Worm (Caenorhabditis elegans) whole organism, late embryonic: ENCODE measurements around the gene Y67H2A.10.

ENCODE experiments used
- F13H6.1 ChIP-seq: sonication (generic microtip); optimal IDR thresholded peaks from 2 replicates; lab custom pipeline; 2016; ENCODE audit warnings: missing genetic modification characterization, missing compliant biosample characterization
- ama-1 ChIP-seq: fragments of 150-350 bp; optimal IDR thresholded peaks from 2 replicates; lab custom pipeline; 2014
- lim-6 ChIP-seq: sonication (generic microtip); optimal IDR thresholded peaks from 2 replicates; lab custom pipeline; 2016; ENCODE audit warnings: missing genetic modification characterization, missing compliant biosample characterization
- lin-11 ChIP-seq: fragments of 200-800 bp; sonication (Bioruptor generic); optimal IDR thresholded peaks from 2 replicates; lab custom pipeline; 2018; ENCODE audit warnings: mild to moderate bottlenecking, missing genetic modification characterization, missing compliant biosample characterization
- pax-1 ChIP-seq: fragments of 150-350 bp; optimal IDR thresholded peaks from 2 replicates; lab custom pipeline; 2014; ENCODE audit warnings: missing biosample characterization, missing genetic modification characterization
- syd-9 ChIP-seq: sonication (generic microtip); optimal IDR thresholded peaks from 2 replicates; lab custom pipeline; 2016; ENCODE audit warnings: mild to moderate bottlenecking, missing genetic modification characterization, moderate library complexity, missing compliant biosample characterization
- tbx-2 ChIP-seq: sonication (generic microtip); optimal IDR thresholded peaks from 2 replicates; lab custom pipeline; 2016; ENCODE audit warnings: missing genetic modification characterization, missing compliant biosample characterization

- TF ChIP-seq ama-1 (no peak), F13H6.1 (tag; lab: Kevin White, UChicago) (no peak), syd-9 (tag; lab: Kevin White, UChicago) (no peak), tbx-2 (tag; lab: Kevin White, UChicago) (no peak), lin-11 (no peak), lim-6 (tag; lab: Kevin White, UChicago) (no peak), pax-1 (tag; lab: Kevin White, UChicago) (no peak)
Measured at ce11 chrIV:13255886-13256285, 33.4 kb downstream of the Y67H2A.10 start, which contains the start of gene bus-12.
